Worm (Caenorhabditis elegans) whole organism, late embryonic: ENCODE results near the gene F28H7.3.

ENCODE experiments used
- F13H6.1 ChIP-seq: sonication (generic microtip); optimal IDR thresholded peaks from 2 replicates; lab custom pipeline; 2016; ENCODE audit warnings: missing genetic modification characterization, missing compliant biosample characterization
- K09A11.1 ChIP-seq: sonication (generic microtip); optimal IDR thresholded peaks from 2 replicates; lab custom pipeline; 2017; ENCODE audit warnings: antibody characterized with exemption, mild to moderate bottlenecking, missing genetic modification characterization, missing compliant biosample characterization; ENCODE audit not compliant: insufficient read depth
- ceh-24 ChIP-seq: sonication (generic microtip); optimal IDR thresholded peaks from 2 replicates; lab custom pipeline; 2016; ENCODE audit warnings: mild to moderate bottlenecking, missing genetic modification characterization, missing compliant biosample characterization
- nfya-1 ChIP-seq: sonication (generic microtip); optimal IDR thresholded peaks from 2 replicates; lab custom pipeline; 2017; ENCODE audit warnings: missing genetic modification characterization, mild to moderate bottlenecking, missing compliant biosample characterization, antibody characterized with exemption, moderate library complexity
- nhr-11 ChIP-seq: fragments of 150-350 bp; optimal IDR thresholded peaks from 2 replicates; lab custom pipeline; 2014; ENCODE audit warnings: missing biosample characterization, missing genetic modification characterization
- nhr-232 ChIP-seq: sonication (generic microtip); optimal IDR thresholded peaks from 2 replicates; lab custom pipeline; 2016; ENCODE audit warnings: missing genetic modification characterization, missing compliant biosample characterization
- npax-4 ChIP-seq: sonication (generic microtip); optimal IDR thresholded peaks from 2 replicates; lab custom pipeline; 2016; ENCODE audit warnings: missing genetic modification characterization, missing compliant biosample characterization
- pha-4 ChIP-seq: fragments of 150-350 bp; optimal IDR thresholded peaks from 2 replicates; lab custom pipeline; 2018; ENCODE audit warnings: missing biosample characterization, missing genetic modification reagents, missing genetic modification characterization
- sox-4 ChIP-seq: sonication (generic microtip); optimal IDR thresholded peaks from 2 replicates; lab custom pipeline; 2017; ENCODE audit warnings: mild to moderate bottlenecking, missing genetic modification characterization, inconsistent platforms, missing compliant biosample characterization
- tbx-2 ChIP-seq: sonication (generic microtip); optimal IDR thresholded peaks from 2 replicates; lab custom pipeline; 2016; ENCODE audit warnings: missing genetic modification characterization, missing compliant biosample characterization
- unc-55 ChIP-seq: sonication (generic microtip); optimal IDR thresholded peaks from 2 replicates; lab custom pipeline; 2017; ENCODE audit warnings: missing biosample characterization, missing genetic modification reagents, missing genetic modification characterization

DNA sequence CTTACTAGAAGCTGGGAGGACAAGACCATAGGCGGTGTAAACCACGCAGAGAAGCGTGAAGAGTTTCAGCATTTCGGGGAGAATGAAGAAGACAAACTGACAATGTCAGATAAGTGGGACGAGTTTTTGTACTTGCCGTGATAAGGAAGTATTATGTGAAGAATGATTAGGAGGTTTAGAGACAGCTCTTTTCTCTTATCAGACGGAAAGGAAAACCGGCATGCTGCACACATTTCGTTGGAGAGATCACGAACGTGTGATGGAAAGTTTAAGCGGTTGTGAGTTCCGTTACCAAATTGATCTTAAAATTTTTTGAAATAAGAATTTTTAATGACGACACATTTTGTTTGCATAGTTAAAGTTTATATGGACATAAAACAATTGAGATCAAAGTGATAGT is at the start of gene F28H7.3:
- TF ChIP-seq unc-55 (no peak), ceh-24 (tag; lab: Kevin White, UChicago) (no peak), tbx-2 (no peak), nhr-11 (tag; lab: Kevin White, UChicago) (no peak), pha-4 (no peak), nhr-232 (tag; lab: Kevin White, UChicago) (no peak), sox-4 (no peak), npax-4 (no peak), nfya-1 (tag; lab: Kevin White, UChicago) (no peak), K09A11.1 (tag; lab: Kevin White, UChicago) (no peak), F13H6.1 (no peak)
